Worm (Caenorhabditis elegans): ENCODE data around the gene F08F1.4.

Gene F08F1.4

ce11 chrX:8428319-8428888 is 15.2 kb downstream of the F08F1.4 start, which contains the start of gene F08F1.3:
Gene F08F1.3, plus strand, starts transcription at chrX:8428838.
- TF ChIP-seq nhr-28 (tag; optimal IDR thresholded peaks at IDR 0.05) (peak; percentile 52), hlh-11 (tag; optimal IDR thresholded peaks at IDR 0.05) (peak; percentile 21), hmg-1.1 (GFP tag; IDR thresholded peaks at IDR 0.05) (no peak), dve-1 (tag; optimal IDR thresholded peaks at IDR 0.05; ENCODE audit: insufficient read depth) (peak; percentile 78), dmd-6 (GFP tag; IDR thresholded peaks at IDR 0.05) (peak; percentile 29; the same call in 1 of the 2 replicates), Y75B8A.6 (GFP tag; IDR thresholded peaks at IDR 0.05) (no peak), pqm-1 (tag; optimal IDR thresholded peaks at IDR 0.05) (peak; percentile 80), daf-16 (GFP tag; optimal IDR thresholded peaks at IDR 0.05) (no peak), daf-16 (tag; optimal IDR thresholded peaks at IDR 0.05) (peak; percentile 83)

ce11 chrX:8429503-8429902 is 16.3 kb downstream of the F08F1.4 start:
- TF ChIP-seq dpl-1 (GFP tag; optimal IDR thresholded peaks at IDR 0.05) (no peak), fkh-10 (GFP tag; optimal IDR thresholded peaks at IDR 0.05) (no peak), ZK337.2 (GFP tag; IDR thresholded peaks at IDR 0.05) (no peak), ceh-32 (tag; optimal IDR thresholded peaks at IDR 0.05; ENCODE audit: poor library complexity) (no peak)

ce11 chrX:8432361-8432760 is 19.1 kb downstream of the F08F1.4 start, which contains the start of gene kin-9:
Gene kin-9, plus strand, starts transcription at chrX:8432661.
- no peak for TF ChIP-seq pha-4 (GFP tag; IDR thresholded peaks at IDR 0.05)
- no peak for TF ChIP-seq pha-4 (tag; optimal IDR thresholded peaks at IDR 0.05)
- TF ChIP-seq lin-13 (GFP tag; optimal IDR thresholded peaks at IDR 0.05): no peak
- TF ChIP-seq T20F7.1 (GFP tag; optimal IDR thresholded peaks at IDR 0.05): no peak
- TF ChIP-seq hmg-1.1 (GFP tag; IDR thresholded peaks at IDR 0.05): no peak
- TF ChIP-seq nhr-25 (tag; optimal IDR thresholded peaks at IDR 0.05; ENCODE audit: borderline replicate concordance, insufficient read depth): no peak
- no peak for TF ChIP-seq hlh-30 (tag; optimal IDR thresholded peaks at IDR 0.05; ENCODE audit: insufficient read depth)
- no peak for TF ChIP-seq lim-7 (GFP tag; IDR thresholded peaks at IDR 0.05)
- no peak for TF ChIP-seq mdt-29 (GFP tag; IDR thresholded peaks at IDR 0.05)

ce11 chrX:8438756-8439155 is 25.5 kb downstream of the F08F1.4 start:
- TF ChIP-seq dve-1 (tag; optimal IDR thresholded peaks at IDR 0.05; ENCODE audit: insufficient read depth) (peak; percentile 18), unc-62 (GFP tag; optimal IDR thresholded peaks at IDR 0.05 in 1 of 2) (peak in 1 of 2 experiments; percentile 77), unc-62 (tag; optimal IDR thresholded peaks at IDR 0.05) (no peak), vab-7 (GFP tag; IDR thresholded peaks at IDR 0.05) (no peak), Y48G9A.11 (GFP tag; IDR thresholded peaks at IDR 0.05) (no peak), lin-15B (tag; optimal IDR thresholded peaks at IDR 0.05) (no peak)

- peak in 1 of 2 experiments; percentile 69 for TF ChIP-seq daf-16 (GFP tag; optimal IDR thresholded peaks at IDR 0.05)
- peak; percentile 61 for TF ChIP-seq daf-16 (tag; optimal IDR thresholded peaks at IDR 0.05)
- TF ChIP-seq hlh-11 (tag; optimal IDR thresholded peaks at IDR 0.05): peak; percentile 75
- peak; percentile 14 for TF ChIP-seq mxl-3 (GFP tag; optimal IDR thresholded peaks at IDR 0.05)
- TF ChIP-seq php-3 (GFP tag; IDR thresholded peaks at IDR 0.05): 0 out of 2 replicates have a peak, but pooled peaks have one; percentile 37
- peak; percentile 47 for TF ChIP-seq nhr-28 (tag; optimal IDR thresholded peaks at IDR 0.05)
- peak; percentile 53 for TF ChIP-seq dve-1 (tag; optimal IDR thresholded peaks at IDR 0.05; ENCODE audit: insufficient read depth)
- 0 out of 2 replicates have a peak, but pooled peaks have one; percentile 40 for TF ChIP-seq tra-1 (GFP tag; IDR thresholded peaks at IDR 0.05)
- TF ChIP-seq mdl-1 (tag; optimal IDR thresholded peaks at IDR 0.05): peak in 1 of 2 experiments; percentile 13
- peak; percentile 45 for TF ChIP-seq nhr-48 (tag; optimal IDR thresholded peaks at IDR 0.05)
- peak; percentile 75 for TF ChIP-seq dmd-6 (GFP tag; IDR thresholded peaks at IDR 0.05)
- no peak for TF ChIP-seq snpc-1.2 (GFP tag; IDR thresholded peaks at IDR 0.05)
- TF ChIP-seq gei-8 (GFP tag; optimal IDR thresholded peaks at IDR 0.05): no peak
- TF ChIP-seq hlh-30 (tag; optimal IDR thresholded peaks at IDR 0.05; ENCODE audit: insufficient read depth): peak; percentile 72
- TF ChIP-seq ztf-7 (tag; optimal IDR thresholded peaks at IDR 0.05): no peak
- TF ChIP-seq ZK546.5 (tag; optimal IDR thresholded peaks at IDR 0.05): no peak
- peak; percentile 23 for TF ChIP-seq aha-1 (tag)
Observed at ce11 chrX:8440001-8440735, 26.9 kb downstream of the F08F1.4 start.

Data from whole organism, L4 larva.